Worm (Caenorhabditis elegans) whole organism, L1 larva: ENCODE data around the gene C05A2.4.
A peak's percentile ranks its signal among the peaks of the same experiment; 100 is the strongest.

Source experiments
- aha-1 ChIP-seq: fragments of 150-350 bp; optimal IDR thresholded peaks from 2 replicates; lab custom pipeline; 2014; ENCODE audit warnings: missing biosample characterization, missing genetic modification characterization
- aly-2 ChIP-seq: fragments of 150-350 bp; optimal IDR thresholded peaks from 2 replicates; lab custom pipeline; 2014; ENCODE audit warnings: missing biosample characterization, missing genetic modification characterization
- ama-1 ChIP-seq: fragments of 150-350 bp; optimal IDR thresholded peaks from 2 replicates; lab custom pipeline; 2014
- blmp-1 ChIP-seq: fragments of 150-350 bp; optimal IDR thresholded peaks from 2 replicates; lab custom pipeline; 2014; ENCODE audit warnings: missing biosample characterization, missing genetic modification characterization
- ceh-82 ChIP-seq, 3 experiments: fragments of 150-350 bp in 1 of 3; sonication (generic microtip) in 2 of 3; optimal IDR thresholded peaks; 2 replicates each; lab custom pipeline; 2014 to 2017; ENCODE audit warnings: missing biosample characterization in 3 of 3, missing genetic modification characterization in 3 of 3
- ceh-88 ChIP-seq: fragments of 200-800 bp; sonication (Bioruptor generic); IDR thresholded peaks from 2 replicates; pipeline ENCODE4 v1.3.6; 2022; ENCODE audit warnings: missing genetic modification characterization, missing compliant biosample characterization
- ceh-90 ChIP-seq: sonication (generic microtip); optimal IDR thresholded peaks from 2 replicates; lab custom pipeline; 2016; ENCODE audit warnings: missing genetic modification characterization, missing compliant biosample characterization
- ces-1 ChIP-seq: fragments of 150-350 bp; optimal IDR thresholded peaks from 2 replicates; lab custom pipeline; 2014; ENCODE audit warnings: missing biosample characterization, missing genetic modification reagents, missing genetic modification characterization
- efl-1 ChIP-seq, 4 experiments: fragments of 150-350 bp; optimal IDR thresholded peaks in 3 of 4; peaks in 1 of 4; 1 replicate in 1 of 4; 2 replicates in 3 of 4; lab custom pipeline; 2014; ENCODE audit warnings: missing biosample characterization in 2 of 4, missing genetic modification characterization in 2 of 4, missing genetic modification reagents in 2 of 4
- egl-13 ChIP-seq: sonication (generic microtip); optimal IDR thresholded peaks from 2 replicates; lab custom pipeline; 2016; ENCODE audit warnings: missing genotype, missing genetic modification reagents, missing genetic modification characterization, missing compliant biosample characterization
- egl-27 ChIP-seq, 2 experiments: fragments of 150-350 bp in 1 of 2; sonication (generic microtip); optimal IDR thresholded peaks; 3 replicates each; lab custom pipeline; 2017 to 2018; ENCODE audit warnings: missing biosample characterization in 2 of 2, missing genetic modification characterization in 2 of 2, missing genetic modification reagents in 2 of 2
- elt-2 ChIP-seq: sonication (generic microtip); optimal IDR thresholded peaks from 2 replicates; lab custom pipeline; 2016; ENCODE audit warnings: missing genetic modification characterization, mild to moderate bottlenecking, inconsistent platforms, missing compliant biosample characterization, missing genetic modification reagents
- elt-3 ChIP-seq, 6 experiments: fragments of 150-350 bp in 1 of 6; sonication (generic microtip); optimal IDR thresholded peaks; 2 replicates each; lab custom pipeline; 2017 to 2018; ENCODE audit warnings: missing biosample characterization in 6 of 6, missing genetic modification characterization in 6 of 6, inconsistent platforms in 1 of 6
- fos-1 ChIP-seq: fragments of 150-350 bp; optimal IDR thresholded peaks from 2 replicates; lab custom pipeline; 2014; ENCODE audit warnings: missing biosample characterization, missing genetic modification characterization
- hlh-17 ChIP-seq: fragments of 200-800 bp; sonication (Bioruptor generic); optimal IDR thresholded peaks from 2 replicates; lab custom pipeline; 2018; ENCODE audit warnings: missing genetic modification characterization, mild to moderate bottlenecking, missing compliant biosample characterization, moderate library complexity, borderline replicate concordance
- hpl-2 ChIP-seq: fragments of 150-350 bp; optimal IDR thresholded peaks from 2 replicates; lab custom pipeline; 2014; ENCODE audit warnings: missing biosample characterization, missing genetic modification reagents, missing genetic modification characterization
- jun-1 ChIP-seq: fragments of 150-350 bp; optimal IDR thresholded peaks from 2 replicates; lab custom pipeline; 2014; ENCODE audit warnings: missing biosample characterization, missing genetic modification reagents, missing genetic modification characterization
- lin-14 ChIP-seq: fragments of 200-800 bp; sonication (Bioruptor generic); optimal IDR thresholded peaks from 2 replicates; lab custom pipeline; 2018; ENCODE audit warnings: mild to moderate bottlenecking, missing genetic modification characterization, moderate library complexity, missing compliant biosample characterization
- lin-15B ChIP-seq: fragments of 150-350 bp; sonication (generic microtip); optimal IDR thresholded peaks from 3 replicates; lab custom pipeline; 2014; ENCODE audit warnings: missing biosample characterization, missing genetic modification characterization
- lin-35 ChIP-seq, 2 experiments: fragments of 150-350 bp; optimal IDR thresholded peaks; 2 replicates each; lab custom pipeline; 2014; ENCODE audit warnings: missing biosample characterization in 2 of 2, missing genetic modification characterization in 2 of 2, missing genetic modification reagents in 2 of 2
- lsy-2 ChIP-seq, 2 experiments: fragments of 150-350 bp; optimal IDR thresholded peaks; 2 replicates each; lab custom pipeline; 2014; ENCODE audit warnings: missing biosample characterization in 2 of 2, missing genetic modification characterization in 2 of 2
- mab-9 ChIP-seq: fragments of 200-800 bp; sonication (Bioruptor generic); IDR thresholded peaks from 2 replicates; pipeline ENCODE4 v1.3.6; 2022; ENCODE audit warnings: missing genetic modification reagents, missing genetic modification characterization, missing compliant biosample characterization
- mdl-1 ChIP-seq, 2 experiments: fragments of 150-350 bp; optimal IDR thresholded peaks; 2 replicates each; lab custom pipeline; 2014 to 2017; ENCODE audit warnings: missing biosample characterization in 2 of 2, missing genetic modification characterization in 2 of 2, inconsistent platforms in 1 of 2
- mep-1 ChIP-seq: fragments of 150-350 bp; optimal IDR thresholded peaks from 2 replicates; lab custom pipeline; 2014; ENCODE audit warnings: missing biosample characterization, missing genetic modification characterization
- nhr-71 ChIP-seq: sonication (generic microtip); optimal IDR thresholded peaks from 2 replicates; lab custom pipeline; 2016; ENCODE audit warnings: mild to moderate bottlenecking, missing genetic modification characterization, moderate library complexity, missing compliant biosample characterization
- nhr-85 ChIP-seq: sonication (generic microtip); peaks from one replicate; lab custom pipeline; 2016; ENCODE audit warnings: missing genetic modification characterization, inconsistent platforms, missing compliant biosample characterization
- rnt-1 ChIP-seq: sonication (generic microtip); optimal IDR thresholded peaks from 2 replicates; lab custom pipeline; 2016; ENCODE audit warnings: mild to moderate bottlenecking, missing genetic modification characterization, moderate library complexity, missing compliant biosample characterization
- skn-1 ChIP-seq: fragments of 150-350 bp; optimal IDR thresholded peaks from 2 replicates; lab custom pipeline; 2014; ENCODE audit warnings: missing biosample characterization, missing genetic modification characterization
- snpc-4 ChIP-seq: fragments of 150-350 bp; optimal IDR thresholded peaks from 2 replicates; lab custom pipeline; 2014; ENCODE audit warnings: missing biosample characterization, missing genetic modification characterization
- snu-23 ChIP-seq: sonication (generic microtip); optimal IDR thresholded peaks from 2 replicates; lab custom pipeline; 2016; ENCODE audit warnings: missing genetic modification characterization, missing compliant biosample characterization
- sox-4 ChIP-seq: sonication (generic microtip); optimal IDR thresholded peaks from 2 replicates; lab custom pipeline; 2016; ENCODE audit warnings: missing genetic modification characterization, missing compliant biosample characterization
- tbx-2 ChIP-seq: sonication (generic microtip); optimal IDR thresholded peaks from 2 replicates; lab custom pipeline; 2016; ENCODE audit warnings: missing genetic modification characterization, missing compliant biosample characterization
- unc-130 ChIP-seq: fragments of 150-350 bp; optimal IDR thresholded peaks from 2 replicates; lab custom pipeline; 2017; ENCODE audit warnings: missing biosample characterization, missing genetic modification characterization, inconsistent platforms
- unc-86 ChIP-seq: sonication (generic microtip); optimal IDR thresholded peaks from 2 replicates; lab custom pipeline; 2016; ENCODE audit warnings: missing genetic modification characterization, missing compliant biosample characterization
- unc-98 ChIP-seq: fragments of 200-800 bp; sonication (Bioruptor generic); IDR thresholded peaks from 2 replicates; pipeline ENCODE4 v1.3.6; 2022; ENCODE audit warnings: missing genetic modification characterization, missing compliant biosample characterization
- ztf-4 ChIP-seq: fragments of 150-350 bp; optimal IDR thresholded peaks from 2 replicates; lab custom pipeline; 2014; ENCODE audit warnings: missing biosample characterization, missing genetic modification characterization

The C05A2.4 gene

DNA sequence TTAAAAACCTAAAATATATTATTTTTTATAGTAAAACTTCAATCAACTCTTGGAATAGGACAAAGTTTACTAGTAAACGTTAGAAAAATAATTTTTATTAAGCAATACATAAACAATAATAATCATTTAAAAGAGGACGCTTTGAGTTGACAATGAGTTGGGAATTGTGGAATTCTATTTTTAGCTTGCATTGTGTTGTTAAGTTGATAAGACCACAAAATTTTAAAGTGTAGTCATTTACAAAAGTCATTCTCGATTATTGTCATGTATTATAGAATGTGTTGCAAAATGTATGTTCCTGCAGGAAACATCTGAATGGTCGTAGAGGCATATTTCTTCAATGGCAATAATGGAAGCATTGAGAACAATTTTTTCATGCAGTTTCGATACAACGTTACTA is 15.7 kb downstream of the C05A2.4 start:
- TF ChIP-seq efl-1 (optimal IDR thresholded peaks at IDR 0.05; lab: Kevin White, UChicago): no peak
- TF ChIP-seq efl-1 (GFP tag; optimal IDR thresholded peaks at IDR 0.05 in 1 of 2; lab: Kevin White, UChicago): peak in 1 of 2 experiments; percentile 50
- no peak for TF ChIP-seq nhr-71
- TF ChIP-seq ceh-82 (tag; optimal IDR thresholded peaks at IDR 0.05; lab: Kevin White, UChicago): no peak
- TF ChIP-seq unc-98 (GFP tag; lab: Robert Waterston, UW): no peak
- TF ChIP-seq elt-2 (tag; lab: Kevin White, UChicago): peak; percentile 16
- TF ChIP-seq, all 84 proteins: peak for 2

- TF ChIP-seq tbx-2 (tag; lab: Kevin White, UChicago) (peak; percentile 39), ama-1 (lab: Kevin White, UChicago) (peak; percentile 52), ztf-4 (tag; lab: Kevin White, UChicago) (no peak), sox-4 (tag; lab: Kevin White, UChicago) (peak; percentile 40), fos-1 (tag; lab: Kevin White, UChicago) (no peak), ceh-90 (no peak), aha-1 (no peak), hlh-17 (GFP tag; lab: Kevin White, UChicago) (no peak), mep-1 (peak; percentile 0), nhr-85 (tag; lab: Kevin White, UChicago) (peak; percentile 64), lin-15B (no peak), lin-35 (GFP tag; optimal IDR thresholded peaks at IDR 0.05; lab: Kevin White, UChicago) (peak in 1 of 2 experiments; percentile 39), hpl-2 (GFP tag; lab: Kevin White, UChicago) (no peak), jun-1 (tag; lab: Kevin White, UChicago) (peak; percentile 4), egl-27 (tag; optimal IDR thresholded peaks at IDR 0.05; lab: Kevin White, UChicago) (no peak), snpc-4 (no peak), skn-1 (no peak), unc-130 (tag; lab: Kevin White, UChicago) (peak; percentile 7), elt-2 (tag; lab: Kevin White, UChicago) (no peak), snu-23 (GFP tag; lab: Kevin White, UChicago) (peak; percentile 5), nhr-71 (peak; percentile 4), elt-3 (tag; optimal IDR thresholded peaks at IDR 0.05; lab: Kevin White, UChicago) (peak in 1 of 6 experiments; percentile 10), egl-13 (tag; lab: Kevin White, UChicago) (no peak), rnt-1 (tag; lab: Kevin White, UChicago) (no peak), blmp-1 (peak; percentile 56), efl-1 (optimal IDR thresholded peaks at IDR 0.05; lab: Kevin White, UChicago) (peak; percentile 3 to 6), efl-1 (GFP tag; optimal IDR thresholded peaks at IDR 0.05 in 1 of 2; lab: Kevin White, UChicago) (peak in 1 of 2 experiments; percentile 73), mdl-1 (tag; optimal IDR thresholded peaks at IDR 0.05; lab: Kevin White, UChicago) (peak in 1 of 2 experiments; percentile 28), unc-86 (tag; lab: Kevin White, UChicago) (no peak), ces-1 (no peak), lsy-2 (tag; optimal IDR thresholded peaks at IDR 0.05; lab: Kevin White, UChicago) (peak in 1 of 2 experiments; percentile 40), lin-14 (peak; percentile 39), aly-2 (tag; lab: Kevin White, UChicago) (peak; percentile 74)
These were observed 16.7 kb downstream of the C05A2.4 start for ce11 chrV:10711829-10712607.

ce11 chrV:10712608-10712900 is 17.3 kb downstream of the C05A2.4 start:
- no peak for TF ChIP-seq mab-9 (GFP tag; lab: Robert Waterston, UW)
- TF ChIP-seq efl-1 (optimal IDR thresholded peaks at IDR 0.05; lab: Kevin White, UChicago): no peak
- peak in 1 of 2 experiments; percentile 84 for TF ChIP-seq efl-1 (GFP tag; optimal IDR thresholded peaks at IDR 0.05 in 1 of 2; lab: Kevin White, UChicago)

DNA sequence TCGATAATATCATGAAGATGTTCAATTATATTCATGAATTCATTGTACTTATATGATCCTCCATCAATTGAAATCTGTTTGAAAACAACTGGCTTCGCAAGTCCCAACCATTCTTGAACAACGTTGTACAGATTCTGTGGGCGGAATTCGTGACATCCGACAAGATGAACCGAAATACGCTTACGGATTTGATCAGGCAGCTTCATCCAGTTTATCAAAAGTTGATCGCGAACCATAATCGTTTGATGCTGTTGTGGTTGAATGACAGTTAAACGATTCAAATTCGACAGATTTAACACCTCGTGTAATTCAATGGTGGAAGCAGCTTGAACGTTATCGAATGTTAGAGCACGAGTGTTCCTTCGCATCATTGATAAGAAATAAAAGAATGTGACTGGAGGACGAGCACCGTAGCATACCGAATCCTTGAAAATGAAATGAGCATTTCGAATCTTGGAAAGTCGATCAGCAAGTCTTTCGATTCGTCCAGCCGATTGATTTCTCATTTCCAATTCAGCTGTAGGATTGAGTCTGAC is 18.5 kb downstream of the C05A2.4 start:
- TF ChIP-seq efl-1 (optimal IDR thresholded peaks at IDR 0.05; lab: Kevin White, UChicago) (no peak), efl-1 (GFP tag; optimal IDR thresholded peaks at IDR 0.05 in 1 of 2; lab: Kevin White, UChicago) (peak in 1 of 2 experiments; percentile 90), ceh-88 (GFP tag; lab: Robert Waterston, UW) (no peak), aly-2 (tag; lab: Kevin White, UChicago) (peak; percentile 80)
